Worm (Caenorhabditis elegans): ENCODE measurements around the gene damt-1.

The damt-1 gene

ce11 chrII:5702611-5703192, 17.2 kb upstream of the damt-1 start:
- TF ChIP-seq drap-1 (GFP tag; optimal IDR thresholded peaks at IDR 0.05) (no peak), ces-1 (GFP tag; optimal IDR thresholded peaks at IDR 0.05) (peak; percentile 77), flh-1 (GFP tag; optimal IDR thresholded peaks at IDR 0.05) (no peak)

ce11 chrII:5704479-5704878, 15.5 kb upstream of the damt-1 start:
- peak; percentile 2 for TF ChIP-seq ces-1 (GFP tag; optimal IDR thresholded peaks at IDR 0.05)
- TF ChIP-seq unc-62 (GFP tag; optimal IDR thresholded peaks at IDR 0.05): no peak
- no peak for TF ChIP-seq ceh-39 (tag; optimal IDR thresholded peaks at IDR 0.05)
- TF ChIP-seq pha-4 (tag; optimal IDR thresholded peaks at IDR 0.05): no peak
- TF ChIP-seq elt-1 (tag; optimal IDR thresholded peaks at IDR 0.05; ENCODE audit: borderline replicate concordance, insufficient read depth): peak; percentile 56
- no peak for TF ChIP-seq nhr-12 (tag; optimal IDR thresholded peaks at IDR 0.05)

- TF ChIP-seq cnd-1 (tag; optimal IDR thresholded peaks at IDR 0.05): no peak
- TF ChIP-seq ztf-11 (tag; optimal IDR thresholded peaks at IDR 0.05): no peak
- TF ChIP-seq unc-62 (GFP tag; optimal IDR thresholded peaks at IDR 0.05): no peak
- TF ChIP-seq ceh-39 (tag; optimal IDR thresholded peaks at IDR 0.05): no peak
- no peak for TF ChIP-seq bed-3 (GFP tag; optimal IDR thresholded peaks at IDR 0.05)
- TF ChIP-seq flh-1 (GFP tag; optimal IDR thresholded peaks at IDR 0.05): no peak
- TF ChIP-seq unc-39 (tag; optimal IDR thresholded peaks at IDR 0.05): no peak
- no peak for TF ChIP-seq mls-2 (tag; optimal IDR thresholded peaks at IDR 0.05)
- no peak for TF ChIP-seq nhr-28 (tag; optimal IDR thresholded peaks at IDR 0.05)
- no peak for TF ChIP-seq hlh-1 (tag; optimal IDR thresholded peaks at IDR 0.05)
- no peak for TF ChIP-seq lin-13 (tag; optimal IDR thresholded peaks at IDR 0.05)
- TF ChIP-seq lin-32 (GFP tag; optimal IDR thresholded peaks at IDR 0.05): no peak
- TF ChIP-seq elt-1 (tag; optimal IDR thresholded peaks at IDR 0.05; ENCODE audit: borderline replicate concordance, insufficient read depth): no peak
- no peak for TF ChIP-seq nhr-76 (tag; optimal IDR thresholded peaks at IDR 0.05)
- TF ChIP-seq blmp-1 (tag; optimal IDR thresholded peaks at IDR 0.05): no peak
- no peak for TF ChIP-seq zip-8 (tag; optimal IDR thresholded peaks at IDR 0.05)
These were observed 12.4 kb upstream of the damt-1 start, which contains the start of gene osta-2 for ce11 chrII:5707532-5707931. Gene osta-2, plus strand, starts transcription at chrII:5707691.

- peak; percentile 89 for TF ChIP-seq ces-1 (GFP tag; optimal IDR thresholded peaks at IDR 0.05)
- TF ChIP-seq elt-3 (tag; optimal IDR thresholded peaks at IDR 0.05): no peak
- TF ChIP-seq mab-5 (tag; optimal IDR thresholded peaks at IDR 0.05): no peak
These were observed 11.8 kb upstream of the damt-1 start for ce11 chrII:5708154-5708553.

- no peak for TF ChIP-seq pha-4 (tag; optimal IDR thresholded peaks at IDR 0.05)
- no peak for TF ChIP-seq hlh-1 (tag; optimal IDR thresholded peaks at IDR 0.05)
- TF ChIP-seq unc-120 (tag; optimal IDR thresholded peaks at IDR 0.05; ENCODE audit: poor library complexity, severe bottlenecking): no peak
- no peak for TF ChIP-seq ces-1 (GFP tag; optimal IDR thresholded peaks at IDR 0.05)
- no peak for TF ChIP-seq mls-2 (tag; optimal IDR thresholded peaks at IDR 0.05)
- no peak for TF ChIP-seq M03D4.4 (tag; optimal IDR thresholded peaks at IDR 0.05)
- TF ChIP-seq nhr-28 (tag; optimal IDR thresholded peaks at IDR 0.05): no peak
- no peak for TF ChIP-seq nhr-12 (tag; optimal IDR thresholded peaks at IDR 0.05)
- TF ChIP-seq unc-62 (GFP tag; optimal IDR thresholded peaks at IDR 0.05): no peak
- no peak for TF ChIP-seq snpc-4 (tag; optimal IDR thresholded peaks at IDR 0.05)
- no peak for TF ChIP-seq ceh-43 (GFP tag; optimal IDR thresholded peaks at IDR 0.05)
- TF ChIP-seq mab-5 (tag; optimal IDR thresholded peaks at IDR 0.05): no peak
- no peak for TF ChIP-seq elt-3 (tag; optimal IDR thresholded peaks at IDR 0.05)
These were observed 9.1 kb upstream of the damt-1 start for ce11 chrII:5710835-5711234.

- TF ChIP-seq nhr-237 (tag; optimal IDR thresholded peaks at IDR 0.05): no peak
- TF ChIP-seq elt-3 (tag; optimal IDR thresholded peaks at IDR 0.05): peak; percentile 23
These were observed 7.8 kb upstream of the damt-1 start for ce11 chrII:5712126-5712525.

ce11 chrII:5714807-5715206, 5.1 kb upstream of the damt-1 start, which contains the start of the genes tiar-1 and lelo-4:
Gene tiar-1, minus strand, starts transcription at chrII:5714823.
Gene lelo-4, plus strand, starts transcription at chrII:5714924.
- TF ChIP-seq unc-39 (tag; optimal IDR thresholded peaks at IDR 0.05) (no peak), lin-32 (GFP tag; optimal IDR thresholded peaks at IDR 0.05) (no peak), hlh-1 (tag; optimal IDR thresholded peaks at IDR 0.05) (peak; percentile 46), elt-3 (tag; optimal IDR thresholded peaks at IDR 0.05) (no peak), lsy-2 (tag; optimal IDR thresholded peaks at IDR 0.05) (peak; percentile 74), mab-5 (tag; optimal IDR thresholded peaks at IDR 0.05) (no peak), ceh-39 (tag; optimal IDR thresholded peaks at IDR 0.05) (peak; percentile 47), nhr-2 (tag; optimal IDR thresholded peaks at IDR 0.05) (no peak), sptf-1 (tag; optimal IDR thresholded peaks at IDR 0.05) (peak; percentile 35), pha-4 (tag; optimal IDR thresholded peaks at IDR 0.05) (peak; percentile 45), nhr-12 (tag; optimal IDR thresholded peaks at IDR 0.05) (no peak), mep-1 (tag; optimal IDR thresholded peaks at IDR 0.05) (peak; percentile 77), M03D4.4 (tag; optimal IDR thresholded peaks at IDR 0.05) (peak; percentile 7), unc-120 (tag; optimal IDR thresholded peaks at IDR 0.05; ENCODE audit: poor library complexity, severe bottlenecking) (no peak), cnd-1 (tag; optimal IDR thresholded peaks at IDR 0.05) (no peak), unc-62 (GFP tag; optimal IDR thresholded peaks at IDR 0.05) (no peak), zip-8 (tag; optimal IDR thresholded peaks at IDR 0.05) (no peak), elt-1 (tag; optimal IDR thresholded peaks at IDR 0.05; ENCODE audit: borderline replicate concordance, insufficient read depth) (no peak), sem-2 (GFP tag; optimal IDR thresholded peaks at IDR 0.05) (no peak), blmp-1 (tag; optimal IDR thresholded peaks at IDR 0.05) (no peak), ces-1 (GFP tag; optimal IDR thresholded peaks at IDR 0.05) (no peak), bed-3 (GFP tag; optimal IDR thresholded peaks at IDR 0.05) (no peak), lin-13 (tag; optimal IDR thresholded peaks at IDR 0.05) (peak; percentile 53), ceh-83 (GFP tag; optimal IDR thresholded peaks at IDR 0.05) (no peak), snpc-4 (tag; optimal IDR thresholded peaks at IDR 0.05) (no peak), ceh-43 (GFP tag; optimal IDR thresholded peaks at IDR 0.05) (no peak), nhr-237 (tag; optimal IDR thresholded peaks at IDR 0.05) (peak; percentile 49), mls-2 (tag; optimal IDR thresholded peaks at IDR 0.05) (peak; percentile 57)
